Worm (Caenorhabditis elegans) whole organism, young adult: Measurements from ENCODE around the gene nhr-277.

Experiments
- B0261.1 ChIP-seq: sonication (generic microtip); optimal IDR thresholded peaks from 2 replicates; lab custom pipeline; 2016; ENCODE audit warnings: mild to moderate bottlenecking, missing genetic modification characterization, moderate library complexity, missing compliant biosample characterization
- C06A6.2 ChIP-seq: fragments of 200-800 bp; sonication (Bioruptor generic); conservative IDR thresholded peaks from 2 replicates; pipeline ENCODE4 v1.3.6; 2022; ENCODE audit warnings: missing genetic modification characterization, missing compliant biosample characterization
- C17E4.6 ChIP-seq: fragments of 200-800 bp; sonication (Bioruptor generic); IDR thresholded peaks from 2 replicates; pipeline ENCODE4 v1.3.6; 2022; ENCODE audit warnings: missing genetic modification reagents, missing genetic modification characterization, missing compliant biosample characterization
- D2030.7 ChIP-seq: fragments of 200-800 bp; sonication (Bioruptor generic); IDR thresholded peaks from 2 replicates; pipeline ENCODE4 v1.3.6; 2022; ENCODE audit warnings: missing genetic modification reagents, missing genetic modification characterization, missing compliant biosample characterization
- F22D6.2 ChIP-seq: sonication (generic microtip); optimal IDR thresholded peaks from 2 replicates; lab custom pipeline; 2016; ENCODE audit warnings: mild to moderate bottlenecking, missing genetic modification characterization, missing compliant biosample characterization
- F23B12.7 ChIP-seq: sonication (generic microtip); optimal IDR thresholded peaks from 2 replicates; lab custom pipeline; 2017; ENCODE audit warnings: missing genetic modification characterization, mild to moderate bottlenecking, missing compliant biosample characterization, antibody characterized with exemption, moderate library complexity; ENCODE audit not compliant: insufficient read depth
- F39B2.1 ChIP-seq: fragments of 200-800 bp; sonication (Bioruptor generic); IDR thresholded peaks from 2 replicates; pipeline ENCODE4 v1.3.6; 2022; ENCODE audit warnings: missing genetic modification reagents, missing genetic modification characterization, missing compliant biosample characterization
- F57A8.1 ChIP-seq: fragments of 200-800 bp; sonication (Bioruptor generic); optimal IDR thresholded peaks from 2 replicates; lab custom pipeline; 2018; ENCODE audit warnings: mild to moderate bottlenecking, missing genetic modification characterization, moderate library complexity, missing compliant biosample characterization
- F57C9.4 ChIP-seq: sonication (generic microtip); optimal IDR thresholded peaks from 2 replicates; lab custom pipeline; 2017; ENCODE audit warnings: mild to moderate bottlenecking, missing genetic modification characterization, missing compliant biosample characterization
- K11D2.4 ChIP-seq: fragments of 200-800 bp; sonication (Bioruptor generic); IDR thresholded peaks from 2 replicates; pipeline ENCODE4 v1.3.6; 2022; ENCODE audit warnings: missing genetic modification reagents, missing genetic modification characterization, missing compliant biosample characterization
- K12H6.12 ChIP-seq: fragments of 200-800 bp; sonication (Bioruptor generic); optimal IDR thresholded peaks from 2 replicates; lab custom pipeline; 2018; ENCODE audit warnings: mild to moderate bottlenecking, missing genetic modification characterization, missing compliant biosample characterization
- Y53F4B.3 ChIP-seq: fragments of 200-800 bp; sonication (Bioruptor generic); IDR thresholded peaks from 2 replicates; pipeline ENCODE4 v1.3.6; 2022; ENCODE audit warnings: missing genetic modification reagents, missing genetic modification characterization, missing compliant biosample characterization
- Y53G8AR.9 ChIP-seq: fragments of 200-800 bp; sonication (Bioruptor generic); conservative IDR thresholded peaks from 2 replicates; pipeline ENCODE4 v1.3.6; 2022; ENCODE audit warnings: missing genetic modification reagents, missing genetic modification characterization, missing compliant biosample characterization
- Y67H2A.10 ChIP-seq: fragments of 200-800 bp; sonication (Bioruptor generic); conservative IDR thresholded peaks from 2 replicates; pipeline ENCODE4 v1.3.6; 2022; ENCODE audit warnings: missing genetic modification reagents, missing genetic modification characterization, missing compliant biosample characterization
- akir-1 ChIP-seq: fragments of 200-800 bp; sonication (Bioruptor generic); optimal IDR thresholded peaks from 2 replicates; lab custom pipeline; 2018; ENCODE audit warnings: mild to moderate bottlenecking, missing genetic modification characterization, moderate library complexity, missing compliant biosample characterization
- aptf-2 ChIP-seq: fragments of 200-800 bp; sonication (Bioruptor generic); conservative IDR thresholded peaks from 2 replicates; pipeline ENCODE4 v1.3.6; 2022; ENCODE audit warnings: missing genetic modification reagents, missing genetic modification characterization, missing compliant biosample characterization
- atf-7 ChIP-seq: sonication (generic microtip); optimal IDR thresholded peaks from 2 replicates; lab custom pipeline; 2017; ENCODE audit warnings: mild to moderate bottlenecking, missing genetic modification characterization, missing compliant biosample characterization
- bed-1 ChIP-seq: fragments of 200-800 bp; sonication (Bioruptor generic); IDR thresholded peaks from 2 replicates; pipeline ENCODE4 v1.3.6; 2022; ENCODE audit warnings: missing genetic modification reagents, missing genetic modification characterization, missing compliant biosample characterization
- ccch-3 ChIP-seq: fragments of 200-800 bp; sonication (Bioruptor generic); optimal IDR thresholded peaks from 2 replicates; lab custom pipeline; 2018; ENCODE audit warnings: mild to moderate bottlenecking, missing genetic modification characterization, missing compliant biosample characterization
- cebp-1 ChIP-seq, 2 experiments: fragments of 200-800 bp in 1 of 2; sonication (Bioruptor generic) in 1 of 2; sonication (generic microtip) in 1 of 2; IDR thresholded peaks in 1 of 2; optimal IDR thresholded peaks in 1 of 2; 2 replicates each; pipeline versions ENCODE4 v1.3.6 to Lab custom; 2017 to 2022; ENCODE audit warnings: missing compliant biosample characterization in 2 of 2, missing genetic modification characterization in 2 of 2, mild to moderate bottlenecking in 1 of 2, missing genetic modification reagents in 1 of 2, moderate library complexity in 1 of 2
- ceh-40 ChIP-seq: fragments of 200-800 bp; sonication (Bioruptor generic); IDR thresholded peaks from 2 replicates; pipeline ENCODE4 v1.3.6; 2022; ENCODE audit warnings: missing genetic modification characterization, missing compliant biosample characterization
- dpff-1 ChIP-seq: sonication (generic microtip); optimal IDR thresholded peaks from 2 replicates; lab custom pipeline; 2017; ENCODE audit warnings: mild to moderate bottlenecking, missing genetic modification characterization, missing compliant biosample characterization
- efl-1 ChIP-seq: fragments of 150-350 bp; optimal IDR thresholded peaks from 2 replicates; lab custom pipeline; 2014; ENCODE audit warnings: missing biosample characterization, missing genetic modification reagents, missing genetic modification characterization
- ets-4 ChIP-seq: fragments of 200-800 bp; sonication (Bioruptor generic); optimal IDR thresholded peaks from 2 replicates; lab custom pipeline; 2018; ENCODE audit warnings: mild to moderate bottlenecking, missing genetic modification characterization, missing compliant biosample characterization
- hmg-1.2 ChIP-seq: fragments of 200-800 bp; sonication (Bioruptor generic); IDR thresholded peaks from 2 replicates; pipeline ENCODE4 v1.3.6; 2022; ENCODE audit warnings: missing genetic modification reagents, missing genetic modification characterization, missing compliant biosample characterization
- lag-1 ChIP-seq: fragments of 200-800 bp; sonication (Bioruptor generic); IDR thresholded peaks from 2 replicates; pipeline ENCODE4 v1.3.6; 2022; ENCODE audit warnings: missing genetic modification reagents, missing genetic modification characterization, missing compliant biosample characterization
- lin-26 ChIP-seq: fragments of 200-800 bp; sonication (Bioruptor generic); IDR thresholded peaks from 2 replicates; pipeline ENCODE4 v1.3.6; 2022; ENCODE audit warnings: missing genetic modification reagents, missing genetic modification characterization, missing compliant biosample characterization
- lin-35 ChIP-seq, 3 experiments: fragments of 150-350 bp in 2 of 3; sonication (generic microtip) in 1 of 3; optimal IDR thresholded peaks; 2 replicates each; lab custom pipeline; 2014 to 2018; ENCODE audit warnings: missing biosample characterization in 3 of 3, missing genetic modification characterization in 3 of 3, missing genetic modification reagents in 3 of 3
- lin-40 ChIP-seq: sonication (generic microtip); optimal IDR thresholded peaks from 2 replicates; lab custom pipeline; 2016; ENCODE audit warnings: missing genetic modification characterization, mild to moderate bottlenecking, missing compliant biosample characterization, missing genotype, missing genetic modification reagents
- lin-54 ChIP-seq: fragments of 200-800 bp; sonication (Bioruptor generic); optimal IDR thresholded peaks from 2 replicates; lab custom pipeline; 2018; ENCODE audit warnings: mild to moderate bottlenecking, missing genetic modification characterization, missing compliant biosample characterization
- lsl-1 ChIP-seq: fragments of 200-800 bp; sonication (Bioruptor generic); optimal IDR thresholded peaks from 2 replicates; lab custom pipeline; 2018; ENCODE audit warnings: mild to moderate bottlenecking, missing genetic modification characterization, moderate library complexity, missing compliant biosample characterization
- mcd-1 ChIP-seq: fragments of 200-800 bp; sonication (Bioruptor generic); IDR thresholded peaks from 2 replicates; pipeline ENCODE4 v1.3.6; 2022; ENCODE audit warnings: missing genetic modification reagents, missing genetic modification characterization, missing compliant biosample characterization
- mes-4 ChIP-seq: sonication (generic microtip); optimal IDR thresholded peaks from 2 replicates; lab custom pipeline; 2016; ENCODE audit warnings: missing genotype, missing genetic modification characterization, missing compliant biosample characterization
- nfya-1 ChIP-seq: sonication (generic microtip); optimal IDR thresholded peaks from 2 replicates; lab custom pipeline; 2017; ENCODE audit warnings: antibody characterized with exemption, missing compliant biosample characterization, missing genetic modification characterization, borderline replicate concordance; ENCODE audit not compliant: insufficient read depth
- nfyb-1 ChIP-seq: fragments of 200-800 bp; sonication (Bioruptor generic); IDR thresholded peaks from 2 replicates; pipeline ENCODE4 v1.3.6; 2022; ENCODE audit warnings: missing genetic modification reagents, missing genetic modification characterization, missing compliant biosample characterization
- pha-4 ChIP-seq: fragments of 150-350 bp; sonication (generic microtip); optimal IDR thresholded peaks from 2 replicates; lab custom pipeline; 2014; ENCODE audit warnings: missing biosample characterization, missing genetic modification reagents, missing genetic modification characterization
- rcor-1 ChIP-seq: fragments of 200-800 bp; sonication (Bioruptor generic); IDR thresholded peaks from 2 replicates; pipeline ENCODE4 v1.3.6; 2022; ENCODE audit warnings: missing genetic modification reagents, missing genetic modification characterization, missing compliant biosample characterization
- rpc-1 ChIP-seq, 2 experiments: fragments of 150-350 bp in 1 of 2; sonication (generic microtip) in 1 of 2; optimal IDR thresholded peaks; 2 replicates each; lab custom pipeline; 2014 to 2018; ENCODE audit warnings: missing biosample characterization in 1 of 2, missing genetic modification characterization in 1 of 2, missing genetic modification reagents in 1 of 2, missing genotype in 1 of 2
- sdz-38 ChIP-seq: sonication (generic microtip); optimal IDR thresholded peaks from 2 replicates; lab custom pipeline; 2016; ENCODE audit warnings: missing genotype, missing genetic modification characterization, missing compliant biosample characterization
- tbp1 ChIP-seq: fragments of 200-800 bp; sonication (Bioruptor generic); optimal IDR thresholded peaks from 2 replicates; lab custom pipeline; 2018; ENCODE audit warnings: mild to moderate bottlenecking, missing genetic modification characterization, missing compliant biosample characterization
- tbx-9 ChIP-seq: sonication (generic microtip); optimal IDR thresholded peaks from 2 replicates; lab custom pipeline; 2016; ENCODE audit warnings: borderline replicate concordance, missing genetic modification characterization, inconsistent platforms, missing compliant biosample characterization
- tlf-1 ChIP-seq: fragments of 200-800 bp; sonication (Bioruptor generic); optimal IDR thresholded peaks from 2 replicates; lab custom pipeline; 2018; ENCODE audit warnings: mild to moderate bottlenecking, missing genetic modification characterization, missing compliant biosample characterization
- unc-130 ChIP-seq: sonication (generic microtip); optimal IDR thresholded peaks from 2 replicates; lab custom pipeline; 2016; ENCODE audit warnings: missing genetic modification reagents, missing genetic modification characterization, missing compliant biosample characterization
- zfh-2 ChIP-seq: fragments of 200-800 bp; sonication (Bioruptor generic); conservative IDR thresholded peaks from 2 replicates; pipeline ENCODE4 v1.3.6; 2022; ENCODE audit warnings: missing genetic modification reagents, missing genetic modification characterization, missing compliant biosample characterization
- ztf-28 ChIP-seq: fragments of 200-800 bp; sonication (Bioruptor generic); IDR thresholded peaks from 2 replicates; pipeline ENCODE4 v1.3.6; 2022; ENCODE audit warnings: missing genetic modification reagents, missing genetic modification characterization, missing compliant biosample characterization
- ztf-3 ChIP-seq: fragments of 200-800 bp; sonication (Bioruptor generic); optimal IDR thresholded peaks from 2 replicates; lab custom pipeline; 2018; ENCODE audit warnings: mild to moderate bottlenecking, missing genetic modification characterization, missing compliant biosample characterization

Gene nhr-277

ce11 chrIV:2734675-2735074, 8.1 kb upstream of the nhr-277 start:
- TF ChIP-seq efl-1 = no peak
- no peak for TF ChIP-seq F57A8.1
- no peak for TF ChIP-seq lin-54 (GFP tag; lab: Kevin White, UChicago)
- no peak for TF ChIP-seq pha-4 (tag; lab: Kevin White, UChicago)
- TF ChIP-seq ceh-40 = no peak
- TF ChIP-seq ztf-3 (GFP tag; lab: Kevin White, UChicago) = no peak
- no peak for TF ChIP-seq F57C9.4 (tag; lab: Kevin White, UChicago)
- no peak for TF ChIP-seq F23B12.7 (tag; lab: Kevin White, UChicago)
- TF ChIP-seq lin-35 (GFP tag; optimal IDR thresholded peaks at IDR 0.05; lab: Kevin White, UChicago) = no peak

ce11 chrIV:2736575-2736974, 6.2 kb upstream of the nhr-277 start:
- no peak for TF ChIP-seq F39B2.1 (GFP tag; lab: Robert Waterston, UW)
- TF ChIP-seq ccch-3 = no peak
- TF ChIP-seq rcor-1 = no peak
- TF ChIP-seq lsl-1 (GFP tag; lab: Kevin White, UChicago) = no peak
- no peak for TF ChIP-seq aptf-2 (GFP tag; lab: Robert Waterston, UW)
- TF ChIP-seq akir-1 (GFP tag; lab: Kevin White, UChicago) = no peak
- TF ChIP-seq nfya-1 = no peak
- TF ChIP-seq dpff-1 (tag; lab: Kevin White, UChicago) = no peak
- no peak for TF ChIP-seq bed-1 (GFP tag; lab: Robert Waterston, UW)
- no peak for TF ChIP-seq cebp-1 (GFP tag; IDR thresholded peaks at IDR 0.05; lab: Robert Waterston, UW)
- TF ChIP-seq cebp-1 (tag; optimal IDR thresholded peaks at IDR 0.05; lab: Kevin White, UChicago) = no peak
- TF ChIP-seq C17E4.6 = no peak
- no peak for TF ChIP-seq F22D6.2 (tag; lab: Kevin White, UChicago)
- no peak for TF ChIP-seq lin-26

- TF ChIP-seq ets-4 (GFP tag; lab: Kevin White, UChicago) (no peak), K11D2.4 (GFP tag; lab: Robert Waterston, UW) (no peak), tbx-9 (tag; lab: Kevin White, UChicago) (no peak), atf-7 (no peak), Y53G8AR.9 (GFP tag; lab: Robert Waterston, UW) (no peak), Y67H2A.10 (GFP tag; lab: Robert Waterston, UW) (no peak), lag-1 (GFP tag; lab: Robert Waterston, UW) (no peak), mes-4 (no peak), mcd-1 (GFP tag; lab: Robert Waterston, UW) (no peak), rpc-1 (optimal IDR thresholded peaks at IDR 0.05; lab: Kevin White, UChicago) (peak; percentile 18), rpc-1 (tag; optimal IDR thresholded peaks at IDR 0.05; lab: Kevin White, UChicago) (peak; percentile 54), C06A6.2 (GFP tag; lab: Robert Waterston, UW) (no peak), lin-54 (GFP tag; lab: Kevin White, UChicago) (no peak), K12H6.12 (no peak), B0261.1 (peak; percentile 43), D2030.7 (GFP tag; lab: Robert Waterston, UW) (0 out of 2 replicates have a peak, but pooled peaks have one; percentile 37), unc-130 (GFP tag; lab: Kevin White, UChicago) (no peak), lin-40 (tag; lab: Kevin White, UChicago) (no peak), C17E4.6 (no peak), akir-1 (GFP tag; lab: Kevin White, UChicago) (no peak), zfh-2 (GFP tag; lab: Robert Waterston, UW) (no peak), nfyb-1 (GFP tag; lab: Robert Waterston, UW) (no peak), sdz-38 (tag; lab: Kevin White, UChicago) (no peak), lin-26 (0 out of 2 replicates have a peak, but pooled peaks have one; percentile 24), hmg-1.2 (no peak), tbp1 (GFP tag; lab: Kevin White, UChicago) (peak; percentile 79), tlf-1 (no peak), Y53F4B.3 (GFP tag; lab: Robert Waterston, UW) (no peak), ztf-28 (GFP tag; lab: Robert Waterston, UW) (no peak)
These were observed 4.3 kb upstream of the nhr-277 start for ce11 chrIV:2738466-2738865.
